Fruit fly (Drosophila melanogaster): ENCODE measurements around the gene Lip2.

dm6 chr2L:10711221-10711620 lies 2.0 kb upstream of the Lip2 start:
- TF ChIP-seq Dll (optimal IDR thresholded peaks at IDR 0.05) (no peak), EcR (GFP tag; optimal IDR thresholded peaks at IDR 0.05) (no peak), pan (optimal IDR thresholded peaks at IDR 0.05) (no peak), usp (GFP tag; optimal IDR thresholded peaks at IDR 0.05) (no peak), CG8478 (optimal IDR thresholded peaks at IDR 0.05) (no peak), psq (optimal IDR thresholded peaks at IDR 0.05) (no peak)

All from whole organism.